Fruit fly (Drosophila melanogaster) whole organism, prepupa: ENCODE data around the gene Vps33B.
A peak's percentile ranks its signal among the peaks of the same experiment; 100 is the strongest.

Experiments used
- CG1621 ChIP-seq: fragments of 200-800 bp; sonication (Bioruptor generic); optimal IDR thresholded peaks from 3 replicates; lab custom pipeline; 2018; ENCODE audit warnings: missing biosample characterization, mild to moderate bottlenecking, missing genetic modification characterization
- CG16779 ChIP-seq: fragments of 200-800 bp; sonication (Bioruptor generic); optimal IDR thresholded peaks from 3 replicates; lab custom pipeline; 2017; ENCODE audit warnings: missing biosample characterization, mild to moderate bottlenecking, missing genetic modification characterization
- Eip78C ChIP-seq: fragments of 200-800 bp; sonication (Bioruptor generic); peaks from one replicate; lab custom pipeline; 2016; ENCODE audit warnings: missing biosample characterization, missing genetic modification characterization
- Sox14 ChIP-seq: fragments of 200-800 bp; sonication (Bioruptor generic); optimal IDR thresholded peaks from 3 replicates; lab custom pipeline; 2016; ENCODE audit warnings: missing biosample characterization, missing genetic modification characterization
- Sox15 ChIP-seq: fragments of 200-800 bp; sonication (Bioruptor generic); optimal IDR thresholded peaks from 3 replicates; lab custom pipeline; 2016; ENCODE audit warnings: missing biosample characterization, missing genetic modification characterization
- vri ChIP-seq: fragments of 200-800 bp; sonication (Bioruptor generic); optimal IDR thresholded peaks from 3 replicates; lab custom pipeline; 2016; ENCODE audit warnings: missing biosample characterization, mild to moderate bottlenecking, missing genetic modification characterization

dm6 chr3R:25482463-25483173 is 9.3 kb downstream of the Vps33B start, which contains the start of the genes XNP, CG42488 and CG5116:
- TF ChIP-seq Sox14 (GFP tag; lab: Kevin White, UChicago), result peak; percentile 57
- TF ChIP-seq Sox15 (GFP tag; lab: Kevin White, UChicago), result no peak
- peak; percentile 87 for TF ChIP-seq CG16779 (tag; lab: Kevin White, UChicago)
- no peak for TF ChIP-seq vri (GFP tag; lab: Kevin White, UChicago)
- peak; percentile 51 for TF ChIP-seq Eip78C
- peak; percentile 63 for TF ChIP-seq CG1621 (tag; lab: Kevin White, UChicago)
